Worm (Caenorhabditis elegans) whole organism, mixed stage, embryonic: Measurements from ENCODE around the gene F37C4.4.

Source experiments
- ham-2 ChIP-seq: fragments of 200-800 bp; sonication (Bioruptor generic); optimal IDR thresholded peaks from 2 replicates; lab custom pipeline; 2018; ENCODE audit warnings: mild to moderate bottlenecking, missing genetic modification characterization, missing compliant biosample characterization
- mep-1 ChIP-seq: fragments of 150-350 bp; optimal IDR thresholded peaks from 2 replicates; lab custom pipeline; 2017; ENCODE audit warnings: missing biosample characterization, missing genetic modification reagents, missing genetic modification characterization, inconsistent platforms
- snpc-4 ChIP-seq: fragments of 150-350 bp; optimal IDR thresholded peaks from 2 replicates; lab custom pipeline; 2014; ENCODE audit warnings: missing biosample characterization, missing genetic modification characterization
- unc-62 ChIP-seq: fragments of 150-350 bp; optimal IDR thresholded peaks from 2 replicates; lab custom pipeline; 2014; ENCODE audit warnings: missing biosample characterization, missing genetic modification reagents, missing genetic modification characterization

- TF ChIP-seq snpc-4 (tag; lab: Kevin White, UChicago) (no peak), unc-62 (no peak), ham-2 (GFP tag; lab: Kevin White, UChicago) (no peak), mep-1 (no peak)
These were observed 19.6 kb upstream of the F37C4.4 start for ce11 chrIV:3847489-3847888.
